Fruit fly (Drosophila melanogaster) whole organism, prepupa: ENCODE results near the gene Esyt2.

ENCODE experiments used
- CG10631 ChIP-seq: fragments of 200-800 bp; sonication (Bioruptor generic); optimal IDR thresholded peaks from 2 replicates; lab custom pipeline; 2016; ENCODE audit warnings: missing biosample characterization, missing genetic modification characterization
- salr ChIP-seq, 2 experiments: fragments of 200-800 bp; sonication (Bioruptor generic); optimal IDR thresholded peaks; 3 replicates each; lab custom pipeline; 2016 to 2018; ENCODE audit warnings: missing biosample characterization in 2 of 2, missing genetic modification characterization in 2 of 2, mild to moderate bottlenecking in 1 of 2

DNA sequence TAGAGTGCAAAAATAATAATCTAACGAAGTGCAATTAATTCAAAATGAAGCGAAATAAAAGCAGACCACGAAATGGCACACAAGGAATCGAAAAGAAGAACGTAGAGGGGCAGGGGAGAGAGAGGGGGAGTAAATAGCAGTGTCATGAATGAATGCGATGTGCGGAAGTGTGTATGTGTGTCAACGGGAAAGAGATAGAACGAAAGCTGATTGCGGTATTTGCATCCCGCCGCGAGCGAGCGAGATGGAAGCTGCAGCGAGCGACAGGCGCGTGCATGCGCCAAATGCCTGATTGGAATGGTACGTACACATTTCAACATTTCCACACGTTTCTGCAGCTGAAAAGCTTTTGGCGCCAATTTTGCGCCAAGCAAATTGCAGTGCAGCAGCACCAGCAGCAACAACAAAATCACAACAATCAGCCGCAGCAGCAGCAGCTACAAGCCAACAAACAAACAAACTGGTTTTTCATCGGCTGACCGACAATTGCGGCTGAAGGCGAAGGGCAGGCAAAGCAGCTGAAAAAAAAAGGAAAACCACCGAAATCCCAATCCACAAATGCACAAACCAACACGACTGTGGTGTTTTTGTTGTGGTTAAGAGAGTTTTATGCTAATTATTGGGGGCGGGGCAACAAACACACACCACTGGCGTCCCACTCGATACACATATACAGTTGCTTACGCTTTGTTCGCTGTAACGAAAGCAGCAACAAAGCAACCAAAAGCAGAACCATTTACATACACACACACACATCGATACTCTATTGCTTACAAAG, 37.6 kb downstream of the Esyt2 start:
- TF ChIP-seq CG10631 (GFP tag; lab: Kevin White, UChicago), result no peak
- TF ChIP-seq salr (GFP tag; optimal IDR thresholded peaks at IDR 0.05; lab: Kevin White, UChicago), result no peak
